Fruit fly (Drosophila melanogaster): ENCODE results near the gene if.

if gene

dm6 chrX:16803299-16803698 lies 20.1 kb upstream of the if start, which contains the start of the genes Rai1 and CG13005 (continued):
- TF ChIP-seq CG30020 (tag; optimal IDR thresholded peaks at IDR 0.05) (no peak), CG2116 (GFP tag; optimal IDR thresholded peaks at IDR 0.05) (peak; percentile 48), CG2199 (GFP tag; IDR thresholded peaks at IDR 0.05) (no peak), CG14710 (tag; optimal IDR thresholded peaks at IDR 0.05) (peak; percentile 29), CoRest (tag; optimal IDR thresholded peaks at IDR 0.05) (peak; percentile 47), Bgb (GFP tag; IDR thresholded peaks at IDR 0.05; ENCODE audit: partially characterized antibody) (peak; percentile 74), da (GFP tag; optimal IDR thresholded peaks at IDR 0.05) (no peak), CG42726 (GFP tag; IDR thresholded peaks at IDR 0.05; ENCODE audit: partially characterized antibody) (peak; percentile 67; the same call in 1 of the 2 replicates), E2f2 (GFP tag; IDR thresholded peaks at IDR 0.05) (peak; percentile 75), CG7357 (GFP tag; IDR thresholded peaks at IDR 0.05) (peak; percentile 53; the same call in 1 of the 3 replicates), ftz-f1 (GFP tag; optimal IDR thresholded peaks at IDR 0.05) (peak; percentile 95), CG15514 (GFP tag; optimal IDR thresholded peaks at IDR 0.05) (peak; percentile 50), chinmo (GFP tag; IDR thresholded peaks at IDR 0.05; ENCODE audit: partially characterized antibody) (peak; percentile 76; the same call in 1 of the 4 replicates), phol (tag; optimal IDR thresholded peaks at IDR 0.05) (peak; percentile 7), Dref (GFP tag; IDR thresholded peaks at IDR 0.05) (peak; percentile 72), stwl (tag; optimal IDR thresholded peaks at IDR 0.05) (peak; percentile 57), CkIIα-i1 (GFP tag; IDR thresholded peaks at IDR 0.05) (0 out of 2 replicates have a peak, but pooled peaks have one; percentile 62), CG17829 (tag; optimal IDR thresholded peaks at IDR 0.05) (peak; percentile 29), CG4617 (GFP tag; optimal IDR thresholded peaks at IDR 0.05; ENCODE audit: borderline replicate concordance) (peak; percentile 13), twi (tag; optimal IDR thresholded peaks at IDR 0.05) (no peak), Deaf1 (tag; optimal IDR thresholded peaks at IDR 0.05) (no peak), unpg (GFP tag; optimal IDR thresholded peaks at IDR 0.05) (no peak), row (GFP tag; IDR thresholded peaks at IDR 0.05) (0 out of 3 replicates have a peak, but pooled peaks have one; percentile 33), CG6791 (GFP tag; IDR thresholded peaks at IDR 0.05; ENCODE audit: partially characterized antibody) (peak; percentile 86; the same call in 2 of the 3 replicates), pzg (GFP tag; optimal IDR thresholded peaks at IDR 0.05) (peak; percentile 53), Ets97D (GFP tag; optimal IDR thresholded peaks at IDR 0.05) (peak; percentile 55), mld (GFP tag; IDR thresholded peaks at IDR 0.05; ENCODE audit: partially characterized antibody) (0 out of 3 replicates have a peak, but pooled peaks have one; percentile 67), amos (GFP tag; IDR thresholded peaks at IDR 0.05; ENCODE audit: partially characterized antibody) (peak; percentile 80), inv (GFP tag; IDR thresholded peaks at IDR 0.05; ENCODE audit: partially characterized antibody) (peak; percentile 69), BEAF-32 (GFP tag; optimal IDR thresholded peaks at IDR 0.05) (peak; percentile 84), hb (GFP tag; IDR thresholded peaks at IDR 0.05; ENCODE audit: partially characterized antibody) (peak; percentile 76), ash1 (GFP tag; optimal IDR thresholded peaks at IDR 0.05) (no peak), CG13287 (GFP tag; IDR thresholded peaks at IDR 0.05; ENCODE audit: partially characterized antibody) (peak; percentile 89), tna (GFP tag; IDR thresholded peaks at IDR 0.05; ENCODE audit: partially characterized antibody) (peak; percentile 73), ato (GFP tag; IDR thresholded peaks at IDR 0.05; ENCODE audit: partially characterized antibody) (peak; percentile 72), MBD-R2 (GFP tag; IDR thresholded peaks at IDR 0.05) (peak; percentile 8), nerfin-2 (GFP tag; IDR thresholded peaks at IDR 0.05; ENCODE audit: partially characterized antibody) (peak; percentile 72), Opbp (GFP tag; IDR thresholded peaks at IDR 0.05; ENCODE audit: partially characterized antibody) (peak; percentile 83), Med (GFP tag) (peak; percentile 63), sna (GFP tag; IDR thresholded peaks at IDR 0.05; ENCODE audit: partially characterized antibody) (peak; percentile 83), MTF-1 (GFP tag; optimal IDR thresholded peaks at IDR 0.05; ENCODE audit: borderline replicate concordance) (no peak), Poxn (GFP tag; IDR thresholded peaks at IDR 0.05) (no peak), ewg (GFP tag; optimal IDR thresholded peaks at IDR 0.05) (peak; percentile 54), Sry-δ (GFP tag; optimal IDR thresholded peaks at IDR 0.05) (peak; percentile 88), NK7.1 (GFP tag; optimal IDR thresholded peaks at IDR 0.05) (no peak), CG4854 (GFP tag; optimal IDR thresholded peaks at IDR 0.05) (no peak), zen (tag; optimal IDR thresholded peaks at IDR 0.05) (no peak), Myb (GFP tag; optimal IDR thresholded peaks at IDR 0.05) (peak; percentile 15)
